Fruit fly (Drosophila melanogaster) whole organism, embryonic: ENCODE results near the gene woc.
A peak's percentile ranks its signal among the peaks of the same experiment; 100 is the strongest.

Source experiments
- CG10147 ChIP-seq: fragments of 200-800 bp; sonication (Bioruptor generic); optimal IDR thresholded peaks from 2 replicates; lab custom pipeline; 2019; ENCODE audit warnings: missing biosample characterization, mild to moderate bottlenecking, missing genetic modification characterization, moderate library complexity
- CG10959 ChIP-seq: fragments of 200-800 bp; sonication (Bioruptor generic); IDR thresholded peaks from 2 replicates; pipeline ENCODE4 v1.3.6; 2022; ENCODE audit warnings: missing biosample characterization, missing genetic modification characterization
- CG11695 ChIP-seq: fragments of 200-800 bp; sonication (Bioruptor generic); IDR thresholded peaks from 3 replicates; pipeline ENCODE4 v1.3.6; 2022; ENCODE audit warnings: missing biosample characterization, missing genetic modification characterization
- CG12219 ChIP-seq: fragments of 200-800 bp; sonication (Bioruptor generic); optimal IDR thresholded peaks from 3 replicates; lab custom pipeline; 2018; ENCODE audit warnings: missing biosample characterization, mild to moderate bottlenecking, missing genetic modification characterization
- CG12391 ChIP-seq: fragments of 200-800 bp; sonication (Bioruptor generic); optimal IDR thresholded peaks from 3 replicates; lab custom pipeline; 2018; ENCODE audit warnings: missing biosample characterization, mild to moderate bottlenecking, missing genetic modification characterization, moderate library complexity
- CG12659 ChIP-seq: fragments of 200-800 bp; sonication (Bioruptor generic); optimal IDR thresholded peaks from 3 replicates; lab custom pipeline; 2017; ENCODE audit warnings: mild to moderate bottlenecking, missing biosample characterization, missing genetic modification reagents, missing genetic modification characterization
- CG12942 ChIP-seq: fragments of 200-800 bp; sonication (Bioruptor generic); optimal IDR thresholded peaks from 3 replicates; lab custom pipeline; 2016; ENCODE audit warnings: missing biosample characterization, missing genetic modification characterization
- CG13287 ChIP-seq: fragments of 200-800 bp; sonication (Bioruptor generic); IDR thresholded peaks from 2 replicates; pipeline ENCODE4 v1.3.6; 2022; ENCODE audit warnings: missing biosample characterization, missing genetic modification characterization; ENCODE audit not compliant: partially characterized antibody
- CG13894 ChIP-seq: fragments of 200-800 bp; sonication (Bioruptor generic); optimal IDR thresholded peaks from 3 replicates; lab custom pipeline; 2018; ENCODE audit warnings: missing biosample characterization, mild to moderate bottlenecking, missing genetic modification characterization, moderate library complexity
- CG14014 ChIP-seq: fragments of 200-800 bp; sonication (Bioruptor generic); IDR thresholded peaks from 2 replicates; pipeline ENCODE4 v1.3.6; 2022; ENCODE audit warnings: missing biosample characterization, missing genetic modification characterization
- CG15601 ChIP-seq: fragments of 200-800 bp; sonication (Bioruptor generic); optimal IDR thresholded peaks from 3 replicates; lab custom pipeline; 2019; ENCODE audit warnings: missing biosample characterization, mild to moderate bottlenecking, missing genetic modification characterization, moderate library complexity
- CG15696 ChIP-seq: fragments of 200-800 bp; sonication (Bioruptor generic); optimal IDR thresholded peaks from 2 replicates; lab custom pipeline; 2019; ENCODE audit warnings: missing biosample characterization, mild to moderate bottlenecking, missing genetic modification characterization, moderate library complexity
- CG16779 ChIP-seq: fragments of 200-800 bp; sonication (Bioruptor generic); IDR thresholded peaks from 2 replicates; pipeline ENCODE4 v1.3.6; 2022; ENCODE audit warnings: missing biosample characterization, missing genetic modification characterization
- CG17385 ChIP-seq: fragments of 200-800 bp; sonication (Bioruptor generic); optimal IDR thresholded peaks from 3 replicates; lab custom pipeline; 2018; ENCODE audit warnings: missing biosample characterization, mild to moderate bottlenecking, missing genetic modification characterization
- CG17612 ChIP-seq: fragments of 200-800 bp; sonication (Bioruptor generic); IDR thresholded peaks from 2 replicates; pipeline ENCODE4 v1.3.6; 2022; ENCODE audit warnings: missing biosample characterization, missing genetic modification characterization
- CG18619 ChIP-seq: fragments of 200-800 bp; sonication (Bioruptor generic); optimal IDR thresholded peaks from 3 replicates; lab custom pipeline; 2017; ENCODE audit warnings: missing biosample characterization, mild to moderate bottlenecking, missing genetic modification characterization
- CG2712 ChIP-seq: fragments of 200-800 bp; optimal IDR thresholded peaks from 3 replicates; lab custom pipeline; 2019; ENCODE audit warnings: missing biosample characterization, mild to moderate bottlenecking, missing genetic modification characterization, moderate library complexity
- CG32767 ChIP-seq: fragments of 200-800 bp; sonication (Bioruptor generic); IDR thresholded peaks from 2 replicates; pipeline ENCODE4 v1.3.6; 2022; ENCODE audit warnings: missing biosample characterization, missing genetic modification characterization
- CG34376 ChIP-seq: fragments of 200-800 bp; sonication (Bioruptor generic); optimal IDR thresholded peaks from 2 replicates; lab custom pipeline; 2018; ENCODE audit warnings: missing biosample characterization, mild to moderate bottlenecking, missing genetic modification characterization
- CG4360 ChIP-seq: fragments of 200-800 bp; sonication (Bioruptor generic); IDR thresholded peaks from 2 replicates; pipeline ENCODE4 v1.3.6; 2022; ENCODE audit warnings: missing biosample characterization, missing genetic modification characterization
- CG9876 ChIP-seq: fragments of 200-800 bp; sonication (Bioruptor generic); optimal IDR thresholded peaks from 2 replicates; lab custom pipeline; 2016; ENCODE audit warnings: missing biosample characterization, missing genetic modification characterization
- CTCF ChIP-seq: fragments of 200-800 bp; sonication (Bioruptor generic); optimal IDR thresholded peaks from 2 replicates; lab custom pipeline; 2017; ENCODE audit warnings: missing biosample characterization, mild to moderate bottlenecking, missing genetic modification characterization, moderate library complexity
- D19A ChIP-seq: fragments of 200-800 bp; optimal IDR thresholded peaks from 3 replicates; lab custom pipeline; 2019; ENCODE audit warnings: missing biosample characterization, mild to moderate bottlenecking, missing genetic modification characterization, moderate library complexity
- ERR ChIP-seq: fragments of 200-800 bp; sonication (Bioruptor generic); optimal IDR thresholded peaks from 2 replicates; lab custom pipeline; 2016; ENCODE audit warnings: missing biosample characterization, missing genetic modification characterization
- Ets97D ChIP-seq: fragments of 200-800 bp; sonication (Bioruptor generic); optimal IDR thresholded peaks from 3 replicates; lab custom pipeline; 2016; ENCODE audit warnings: missing biosample characterization, missing genetic modification characterization
- Gug ChIP-seq: fragments of 200-800 bp; sonication (Bioruptor generic); IDR thresholded peaks from 4 replicates; pipeline ENCODE4 v1.3.6; 2022; ENCODE audit warnings: missing biosample characterization, missing genetic modification characterization
- Hr78 ChIP-seq, 2 experiments: fragments of 200-800 bp in 1 of 2; fragments of >200 bp in 1 of 2; sonication (Bioruptor generic) in 1 of 2; optimal IDR thresholded peaks; 2 replicates each; lab custom pipeline; 2017 to 2019; ENCODE audit warnings: missing biosample characterization in 2 of 2, missing genetic modification characterization in 2 of 2, mild to moderate bottlenecking in 1 of 2, moderate library complexity in 1 of 2
- Med ChIP-seq: fragments of 200-800 bp; sonication (Bioruptor generic); peaks from one replicate; lab custom pipeline; 2016; ENCODE audit warnings: missing biosample characterization, missing genetic modification characterization, mild to moderate bottlenecking, inconsistent platforms, moderate library complexity
- Pdp1 ChIP-seq, 2 experiments: fragments of 200-800 bp; sonication (Bioruptor generic); optimal IDR thresholded peaks; 3 replicates each; lab custom pipeline; 2016; ENCODE audit warnings: missing biosample characterization in 2 of 2, missing genetic modification characterization in 2 of 2, mild to moderate bottlenecking in 1 of 2, moderate library complexity in 1 of 2
- Sox100B ChIP-seq: fragments of 200-800 bp; sonication (Bioruptor generic); optimal IDR thresholded peaks from 3 replicates; lab custom pipeline; 2018; ENCODE audit warnings: missing biosample characterization, mild to moderate bottlenecking, missing genetic modification characterization
- Sry-β ChIP-seq: fragments of 200-800 bp; sonication (Bioruptor generic); optimal IDR thresholded peaks from 2 replicates; lab custom pipeline; 2018; ENCODE audit warnings: missing biosample characterization, mild to moderate bottlenecking, missing genetic modification characterization, moderate library complexity
- Tbp ChIP-seq: fragments of >200 bp; optimal IDR thresholded peaks from 2 replicates; lab custom pipeline; 2018; ENCODE audit warnings: missing biosample characterization, missing genetic modification characterization
- ac ChIP-seq: fragments of 200-800 bp; sonication (Bioruptor generic); optimal IDR thresholded peaks from 3 replicates; lab custom pipeline; 2017; ENCODE audit warnings: missing biosample characterization, mild to moderate bottlenecking, missing genetic modification characterization
- bbx ChIP-seq: fragments of 200-800 bp; sonication (Bioruptor generic); IDR thresholded peaks from 2 replicates; pipeline ENCODE4 v1.3.6; 2022; ENCODE audit warnings: missing biosample characterization, missing genetic modification characterization; ENCODE audit not compliant: partially characterized antibody
- dati ChIP-seq: fragments of 200-800 bp; sonication (Bioruptor generic); IDR thresholded peaks from 2 replicates; pipeline ENCODE4 v1.3.6; 2022; ENCODE audit warnings: missing biosample characterization, missing genetic modification characterization
- dmrt99B ChIP-seq: fragments of 200-800 bp; sonication (Bioruptor generic); optimal IDR thresholded peaks from 2 replicates; lab custom pipeline; 2018; ENCODE audit warnings: missing biosample characterization, mild to moderate bottlenecking, missing genetic modification characterization, moderate library complexity
- esg ChIP-seq: fragments of 200-800 bp; sonication (Bioruptor generic); conservative IDR thresholded peaks from 2 replicates; pipeline ENCODE4 v1.3.6; 2022; ENCODE audit warnings: missing biosample characterization, missing genetic modification characterization
- gcm ChIP-seq: fragments of 200-800 bp; sonication (Bioruptor generic); optimal IDR thresholded peaks from 2 replicates; lab custom pipeline; 2019; ENCODE audit warnings: missing biosample characterization, mild to moderate bottlenecking, missing genetic modification characterization, moderate library complexity
- gcm2 ChIP-seq: fragments of 200-800 bp; sonication (Bioruptor generic); optimal IDR thresholded peaks from 2 replicates; lab custom pipeline; 2016; ENCODE audit warnings: missing biosample characterization, missing genetic modification characterization
- hth ChIP-seq: fragments of >200 bp; optimal IDR thresholded peaks from 2 replicates; lab custom pipeline; 2017; ENCODE audit warnings: inconsistent platforms
- insv ChIP-seq, 2 experiments: fragments of 200-800 bp; sonication (Bioruptor generic); optimal IDR thresholded peaks; 3 replicates each; lab custom pipeline; 2016 to 2018; ENCODE audit warnings: missing biosample characterization in 2 of 2, missing genetic modification characterization in 2 of 2
- lab ChIP-seq: fragments of 200-800 bp; sonication (Bioruptor generic); optimal IDR thresholded peaks from 3 replicates; lab custom pipeline; 2017; ENCODE audit warnings: missing biosample characterization, missing genetic modification characterization, mild to moderate bottlenecking, moderate library complexity, missing genetic modification reagents
- onecut ChIP-seq: fragments of 200-800 bp; sonication (Bioruptor generic); IDR thresholded peaks from 2 replicates; pipeline ENCODE4 v1.3.6; 2022; ENCODE audit warnings: missing biosample characterization, missing genetic modification characterization
- p53 ChIP-seq: fragments of 200-800 bp; sonication (Bioruptor generic); optimal IDR thresholded peaks from 2 replicates; lab custom pipeline; 2016; ENCODE audit warnings: missing biosample characterization, missing genetic modification characterization
- pros ChIP-seq: fragments of 200-800 bp; sonication (Bioruptor generic); optimal IDR thresholded peaks from 3 replicates; lab custom pipeline; 2019; ENCODE audit warnings: missing biosample characterization, mild to moderate bottlenecking, missing genetic modification characterization, moderate library complexity
- run ChIP-seq: fragments of 200-800 bp; sonication (Bioruptor generic); optimal IDR thresholded peaks from 3 replicates; lab custom pipeline; 2018; ENCODE audit warnings: missing biosample characterization, mild to moderate bottlenecking, missing genetic modification characterization
- sc ChIP-seq, 3 experiments: fragments of >200 bp in 2 of 3; fragments of 200-800 bp in 1 of 3; sonication (Bioruptor generic) in 1 of 3; optimal IDR thresholded peaks; 2 replicates in 2 of 3; 3 replicates in 1 of 3; lab custom pipeline; 2017; ENCODE audit warnings: mild to moderate bottlenecking in 1 of 3, missing biosample characterization in 1 of 3, missing genetic modification characterization in 1 of 3, missing genetic modification reagents in 1 of 3
- slou ChIP-seq: fragments of 200-800 bp; sonication (Bioruptor generic); optimal IDR thresholded peaks from 3 replicates; lab custom pipeline; 2016; ENCODE audit warnings: missing biosample characterization, missing genetic modification characterization
- tap ChIP-seq: fragments of 200-800 bp; optimal IDR thresholded peaks from 3 replicates; lab custom pipeline; 2019; ENCODE audit warnings: missing biosample characterization, mild to moderate bottlenecking, missing genetic modification characterization, moderate library complexity
- tna ChIP-seq: fragments of 200-800 bp; sonication (Bioruptor generic); IDR thresholded peaks from 2 replicates; pipeline ENCODE4 v1.3.6; 2022; ENCODE audit warnings: missing biosample characterization, missing genetic modification characterization; ENCODE audit not compliant: partially characterized antibody

Gene woc

DNA sequence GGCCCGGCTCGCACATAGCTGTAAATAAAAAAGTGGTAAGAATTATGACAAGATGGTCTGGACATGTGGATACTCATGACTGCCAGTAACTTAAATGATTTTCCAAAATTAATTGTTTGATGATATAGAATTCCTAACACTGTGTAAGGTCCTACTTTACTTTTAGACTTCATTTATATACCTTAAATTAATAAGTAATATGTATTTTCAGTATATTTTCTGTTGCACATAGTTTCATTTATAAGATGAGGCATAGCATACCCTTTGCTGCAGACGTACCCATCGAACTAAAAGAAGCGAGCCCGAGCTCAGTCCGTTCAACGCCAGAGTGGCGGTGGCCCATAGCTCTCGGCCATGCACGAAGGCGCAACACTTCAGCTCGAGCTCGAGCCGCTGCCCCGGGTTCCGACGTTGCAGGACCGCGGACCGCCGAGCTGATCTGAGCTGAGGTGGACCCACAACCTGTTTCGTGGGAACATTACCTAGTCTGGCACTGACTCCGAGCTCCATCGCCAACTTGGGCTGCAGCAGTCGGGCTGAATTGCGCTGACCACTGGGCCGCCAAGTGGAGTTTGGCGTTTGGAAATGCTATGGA, 46.3 kb downstream of the woc start (continued):
- TF ChIP-seq Pdp1 (GFP tag; optimal IDR thresholded peaks at IDR 0.05; lab: Kevin White, UChicago) (no peak), CG12391 (tag; lab: Kevin White, UChicago) (no peak), pros (no peak), p53 (GFP tag; lab: Kevin White, UChicago) (no peak), dmrt99B (tag; lab: Kevin White, UChicago) (no peak), CG10959 (no peak), ac (GFP tag; lab: Kevin White, UChicago) (no peak), CG2712 (tag; lab: Kevin White, UChicago) (peak; percentile 50), Gug (GFP tag; lab: Robert Waterston, UW) (no peak), lab (no peak), slou (no peak), CG18619 (no peak), CG10147 (GFP tag; lab: Kevin White, UChicago) (no peak), D19A (tag; lab: Kevin White, UChicago) (peak; percentile 21), Med (GFP tag; lab: Kevin White, UChicago) (peak; percentile 16), CG15601 (peak; percentile 24), Tbp (GFP tag; lab: Kevin White, UChicago) (no peak), CG11695 (no peak), CG34376 (GFP tag; lab: Kevin White, UChicago) (no peak), CG17385 (GFP tag; lab: Kevin White, UChicago) (no peak), onecut (GFP tag; lab: Robert Waterston, UW) (no peak), CG32767 (GFP tag; lab: Robert Waterston, UW) (no peak), ERR (GFP tag; lab: Kevin White, UChicago) (no peak), CG12942 (GFP tag; lab: Kevin White, UChicago) (no peak), CG13894 (tag; lab: Kevin White, UChicago) (no peak), CTCF (GFP tag; lab: Kevin White, UChicago) (no peak), tap (no peak), CG13287 (GFP tag; lab: Robert Waterston, UW) (no peak), CG14014 (GFP tag; lab: Robert Waterston, UW) (no peak), CG12659 (GFP tag; lab: Kevin White, UChicago) (no peak), CG9876 (no peak), CG4360 (no peak), CG15696 (tag; lab: Kevin White, UChicago) (no peak), sc (optimal IDR thresholded peaks at IDR 0.05; lab: Kevin White, UChicago) (no peak), sc (GFP tag; optimal IDR thresholded peaks at IDR 0.05; lab: Kevin White, UChicago) (no peak), CG16779 (GFP tag; lab: Robert Waterston, UW) (no peak), CG17612 (GFP tag; lab: Robert Waterston, UW) (no peak), insv (GFP tag; optimal IDR thresholded peaks at IDR 0.05; lab: Kevin White, UChicago) (no peak), tna (GFP tag; lab: Robert Waterston, UW) (no peak), dati (no peak), Sox100B (GFP tag; lab: Kevin White, UChicago) (no peak), CG12219 (GFP tag; lab: Kevin White, UChicago) (no peak), Hr78 (GFP tag; optimal IDR thresholded peaks at IDR 0.05; lab: Kevin White, UChicago) (no peak), esg (no peak), Ets97D (GFP tag; lab: Kevin White, UChicago) (no peak), gcm (GFP tag; lab: Kevin White, UChicago) (no peak), Sry-β (GFP tag; lab: Kevin White, UChicago) (no peak), gcm2 (GFP tag; lab: Kevin White, UChicago) (no peak), hth (lab: Kevin White, UChicago) (no peak), run (tag; lab: Kevin White, UChicago) (no peak), bbx (GFP tag; lab: Robert Waterston, UW) (no peak)
